Worm (Caenorhabditis elegans): ENCODE data around the gene scrm-8.

Gene scrm-8

ce11 chrIV:4212733-4213132 lies 48.2 kb downstream of the scrm-8 start:
- TF ChIP-seq elt-2 (tag; optimal IDR thresholded peaks at IDR 0.05) (peak; percentile 83), nhr-77 (tag; optimal IDR thresholded peaks at IDR 0.05) (no peak), nhr-25 (tag; optimal IDR thresholded peaks at IDR 0.05) (peak; percentile 7), skn-1 (tag; optimal IDR thresholded peaks at IDR 0.05) (peak; percentile 19), pqm-1 (tag; optimal IDR thresholded peaks at IDR 0.05) (peak; percentile 74)

- TF ChIP-seq elt-3 (tag; optimal IDR thresholded peaks at IDR 0.05) (peak in 1 of 3 experiments; percentile 2), R02D3.7 (tag; optimal IDR thresholded peaks at IDR 0.05) (peak; percentile 47), ceh-9 (tag; optimal IDR thresholded peaks at IDR 0.05) (no peak), fkh-2 (tag; optimal IDR thresholded peaks at IDR 0.05) (no peak), nhr-25 (tag; optimal IDR thresholded peaks at IDR 0.05) (peak; percentile 36), nfya-1 (tag; optimal IDR thresholded peaks at IDR 0.05; ENCODE audit: insufficient read depth) (peak; percentile 87), daf-12 (tag; optimal IDR thresholded peaks at IDR 0.05) (no peak), pqm-1 (tag; optimal IDR thresholded peaks at IDR 0.05) (peak; percentile 25), nhr-76 (tag; optimal IDR thresholded peaks at IDR 0.05) (no peak), ceh-16 (tag; optimal IDR thresholded peaks at IDR 0.05) (no peak), ceh-28 (tag; optimal IDR thresholded peaks at IDR 0.05) (no peak), fkh-10 (GFP tag; optimal IDR thresholded peaks at IDR 0.05) (no peak), nhr-12 (tag; optimal IDR thresholded peaks at IDR 0.05) (no peak), nhr-67 (tag; optimal IDR thresholded peaks at IDR 0.05) (no peak), elt-2 (tag; optimal IDR thresholded peaks at IDR 0.05) (peak; percentile 40), nhr-43 (tag; optimal IDR thresholded peaks at IDR 0.05; ENCODE audit: poor library complexity, severe bottlenecking) (peak; percentile 78), tbx-2 (tag; optimal IDR thresholded peaks at IDR 0.05) (no peak), nhr-237 (tag; optimal IDR thresholded peaks at IDR 0.05) (no peak), zag-1 (tag; optimal IDR thresholded peaks at IDR 0.05) (no peak), egl-5 (tag; optimal IDR thresholded peaks at IDR 0.05) (peak; percentile 34), fos-1 (tag; optimal IDR thresholded peaks at IDR 0.05) (no peak), ama-1 (optimal IDR thresholded peaks at IDR 0.05) (peak; percentile 86), nhr-11 (tag; optimal IDR thresholded peaks at IDR 0.05) (no peak), ceh-82 (tag; optimal IDR thresholded peaks at IDR 0.05) (no peak), hmg-11 (tag; optimal IDR thresholded peaks at IDR 0.05) (peak; percentile 78), ztf-4 (tag; optimal IDR thresholded peaks at IDR 0.05) (no peak), lin-39 (tag; optimal IDR thresholded peaks at IDR 0.05) (peak; percentile 71), elt-1 (tag; optimal IDR thresholded peaks at IDR 0.05) (no peak), aly-2 (tag; optimal IDR thresholded peaks at IDR 0.05) (no peak), nhr-23 (tag; optimal IDR thresholded peaks at IDR 0.05) (peak; percentile 30), pha-4 (tag; optimal IDR thresholded peaks at IDR 0.05) (peak; percentile 86), skn-1 (tag; optimal IDR thresholded peaks at IDR 0.05) (peak; percentile 100), mml-1 (tag; optimal IDR thresholded peaks at IDR 0.05) (no peak), unc-39 (tag; optimal IDR thresholded peaks at IDR 0.05) (no peak), snpc-4 (tag; optimal IDR thresholded peaks at IDR 0.05) (peak; percentile 38), lin-15B (tag; optimal IDR thresholded peaks at IDR 0.05) (peak; percentile 48), eor-1 (tag; optimal IDR thresholded peaks at IDR 0.05) (no peak), ztf-11 (tag; optimal IDR thresholded peaks at IDR 0.05) (no peak), sea-2 (GFP tag; optimal IDR thresholded peaks at IDR 0.05) (no peak), ZK546.5 (tag; optimal IDR thresholded peaks at IDR 0.05) (no peak), jun-1 (tag; optimal IDR thresholded peaks at IDR 0.05) (peak; percentile 57), mdl-1 (tag; optimal IDR thresholded peaks at IDR 0.05) (peak; percentile 42), unc-62 (GFP tag; optimal IDR thresholded peaks at IDR 0.05) (no peak), egl-27 (tag; optimal IDR thresholded peaks at IDR 0.05) (no peak), lsy-12 (tag; optimal IDR thresholded peaks at IDR 0.05) (peak; percentile 11), nhr-28 (tag; optimal IDR thresholded peaks at IDR 0.05) (no peak), nhr-77 (tag; optimal IDR thresholded peaks at IDR 0.05) (no peak)
Measured at ce11 chrIV:4215349-4215748, 50.9 kb downstream of the scrm-8 start.

Measured in whole organism, L3 larva.